Fruit fly (Drosophila melanogaster) whole organism, prepupa: ENCODE results near the gene CG7650.

ENCODE experiments used
- CG10631 ChIP-seq: fragments of 200-800 bp; sonication (Bioruptor generic); optimal IDR thresholded peaks from 2 replicates; lab custom pipeline; 2016; ENCODE audit warnings: missing biosample characterization, missing genetic modification characterization
- CG10669 ChIP-seq: fragments of 200-800 bp; sonication (Bioruptor generic); optimal IDR thresholded peaks from 3 replicates; lab custom pipeline; 2018; ENCODE audit warnings: missing biosample characterization, mild to moderate bottlenecking, missing genetic modification characterization, moderate library complexity
- CG11294 ChIP-seq: fragments of 200-800 bp; sonication (Bioruptor generic); IDR thresholded peaks from 2 replicates; pipeline ENCODE4 v1.3.6; 2022; ENCODE audit warnings: missing biosample characterization, missing genetic modification characterization
- CG15336 ChIP-seq: fragments of 200-800 bp; sonication (Bioruptor generic); IDR thresholded peaks from 2 replicates; pipeline ENCODE4 v1.3.6; 2022; ENCODE audit warnings: missing biosample characterization, missing genetic modification characterization
- CG1621 ChIP-seq: fragments of 200-800 bp; sonication (Bioruptor generic); optimal IDR thresholded peaks from 3 replicates; lab custom pipeline; 2018; ENCODE audit warnings: missing biosample characterization, mild to moderate bottlenecking, missing genetic modification characterization
- CG16779 ChIP-seq: fragments of 200-800 bp; sonication (Bioruptor generic); optimal IDR thresholded peaks from 3 replicates; lab custom pipeline; 2017; ENCODE audit warnings: missing biosample characterization, mild to moderate bottlenecking, missing genetic modification characterization
- CG3032 ChIP-seq: fragments of 200-800 bp; optimal IDR thresholded peaks from 2 replicates; lab custom pipeline; 2019; ENCODE audit warnings: missing biosample characterization, mild to moderate bottlenecking, missing genetic modification characterization, moderate library complexity
- CG31627 ChIP-seq: fragments of 200-800 bp; sonication (Bioruptor generic); optimal IDR thresholded peaks from 3 replicates; lab custom pipeline; 2016; ENCODE audit warnings: missing biosample characterization, missing genetic modification characterization
- CG32006 ChIP-seq: fragments of 200-800 bp; sonication (Bioruptor generic); optimal IDR thresholded peaks from 3 replicates; lab custom pipeline; 2017; ENCODE audit warnings: missing biosample characterization, mild to moderate bottlenecking, missing genetic modification characterization
- CG34406 ChIP-seq: fragments of 200-800 bp; sonication (Bioruptor generic); optimal IDR thresholded peaks from 3 replicates; lab custom pipeline; 2016; ENCODE audit warnings: missing biosample characterization, missing genetic modification characterization
- CG4318 ChIP-seq: fragments of 200-800 bp; sonication (Bioruptor generic); optimal IDR thresholded peaks from 3 replicates; lab custom pipeline; 2017; ENCODE audit warnings: missing biosample characterization, mild to moderate bottlenecking, missing genetic modification characterization
- CG6163 ChIP-seq: fragments of 200-800 bp; sonication (Bioruptor generic); IDR thresholded peaks from 3 replicates; pipeline ENCODE4 v1.3.6; 2022; ENCODE audit warnings: missing biosample characterization, missing genetic modification characterization
- CG6276 ChIP-seq: fragments of 200-800 bp; sonication (Bioruptor generic); optimal IDR thresholded peaks from 2 replicates; lab custom pipeline; 2017; ENCODE audit warnings: missing biosample characterization, mild to moderate bottlenecking, missing genetic modification characterization
- CG6792 ChIP-seq: fragments of 200-800 bp; sonication (Bioruptor generic); optimal IDR thresholded peaks from 3 replicates; lab custom pipeline; 2016; ENCODE audit warnings: missing biosample characterization, missing genetic modification characterization
- CG6808 ChIP-seq: fragments of 200-800 bp; sonication (Bioruptor generic); optimal IDR thresholded peaks from 3 replicates; lab custom pipeline; 2017; ENCODE audit warnings: missing biosample characterization, missing genetic modification characterization, mild to moderate bottlenecking, moderate library complexity, missing genetic modification reagents
- CG6854 ChIP-seq: fragments of 200-800 bp; sonication (Bioruptor generic); optimal IDR thresholded peaks from 2 replicates; lab custom pipeline; 2017; ENCODE audit warnings: missing biosample characterization, mild to moderate bottlenecking, missing genetic modification characterization
- CG7368 ChIP-seq: fragments of 200-800 bp; sonication (Bioruptor generic); optimal IDR thresholded peaks from 3 replicates; lab custom pipeline; 2016; ENCODE audit warnings: missing biosample characterization, missing genetic modification characterization
- CG8119 ChIP-seq: fragments of 200-800 bp; sonication (Bioruptor generic); IDR thresholded peaks from 3 replicates; pipeline ENCODE4 v1.3.6; 2022; ENCODE audit warnings: missing biosample characterization, missing genetic modification characterization
- CG8319 ChIP-seq: fragments of 200-800 bp; sonication (Bioruptor generic); optimal IDR thresholded peaks from 3 replicates; lab custom pipeline; 2016; ENCODE audit warnings: missing biosample characterization, missing genetic modification characterization
- CG8632 ChIP-seq: fragments of 200-800 bp; sonication (Bioruptor generic); optimal IDR thresholded peaks from 3 replicates; lab custom pipeline; 2016; ENCODE audit warnings: missing biosample characterization, missing genetic modification characterization
- Eip75B ChIP-seq: fragments of 200-800 bp; sonication (Bioruptor generic); optimal IDR thresholded peaks from 3 replicates; lab custom pipeline; 2016; ENCODE audit warnings: missing biosample characterization, missing genetic modification characterization
- Eip78C ChIP-seq: fragments of 200-800 bp; sonication (Bioruptor generic); peaks from one replicate; lab custom pipeline; 2016; ENCODE audit warnings: missing biosample characterization, missing genetic modification characterization
- Ets21C ChIP-seq: fragments of 200-800 bp; sonication (Bioruptor generic); optimal IDR thresholded peaks from 3 replicates; lab custom pipeline; 2016; ENCODE audit warnings: missing biosample characterization, missing genetic modification characterization
- Ets96B ChIP-seq: fragments of 200-800 bp; optimal IDR thresholded peaks from 2 replicates; lab custom pipeline; 2019; ENCODE audit warnings: missing biosample characterization, mild to moderate bottlenecking, missing genetic modification characterization, moderate library complexity
- Gug ChIP-seq: fragments of 200-800 bp; sonication (Bioruptor generic); IDR thresholded peaks from 2 replicates; pipeline ENCODE4 v1.3.6; 2022; ENCODE audit warnings: missing biosample characterization, missing genetic modification characterization
- Hr38 ChIP-seq: sonication (Bioruptor generic); optimal IDR thresholded peaks from 2 replicates; lab custom pipeline; 2016; ENCODE audit warnings: missing biosample characterization, missing genetic modification characterization
- Hr39 ChIP-seq: fragments of 200-800 bp; sonication (Bioruptor generic); optimal IDR thresholded peaks from 2 replicates; lab custom pipeline; 2016; ENCODE audit warnings: missing biosample characterization, missing genetic modification characterization
- Hr4 ChIP-seq: fragments of 200-800 bp; sonication (Bioruptor generic); optimal IDR thresholded peaks from 3 replicates; lab custom pipeline; 2016; ENCODE audit warnings: missing biosample characterization, missing genetic modification characterization
- Lpt ChIP-seq: fragments of 200-800 bp; sonication (Bioruptor generic); optimal IDR thresholded peaks from 3 replicates; lab custom pipeline; 2016; ENCODE audit warnings: missing biosample characterization, missing genetic modification characterization
- Met ChIP-seq: fragments of 200-800 bp; sonication (Bioruptor generic); optimal IDR thresholded peaks from 3 replicates; lab custom pipeline; 2016; ENCODE audit warnings: missing biosample characterization, missing genetic modification characterization
- OdsH ChIP-seq: fragments of 200-800 bp; sonication (Bioruptor generic); optimal IDR thresholded peaks from 3 replicates; lab custom pipeline; 2016; ENCODE audit warnings: missing biosample characterization, missing genetic modification characterization
- Smox ChIP-seq: fragments of 200-800 bp; sonication (Bioruptor generic); optimal IDR thresholded peaks from 3 replicates; lab custom pipeline; 2016; ENCODE audit warnings: missing biosample characterization, missing genetic modification characterization
- Sox102F ChIP-seq: fragments of 200-800 bp; sonication (Bioruptor generic); optimal IDR thresholded peaks from 2 replicates; lab custom pipeline; 2016; ENCODE audit warnings: missing biosample characterization, mild to moderate bottlenecking, missing genetic modification characterization
- Sox15 ChIP-seq: fragments of 200-800 bp; sonication (Bioruptor generic); optimal IDR thresholded peaks from 3 replicates; lab custom pipeline; 2016; ENCODE audit warnings: missing biosample characterization, missing genetic modification characterization
- cyc ChIP-seq: fragments of 200-800 bp; sonication (Bioruptor generic); optimal IDR thresholded peaks from 3 replicates; lab custom pipeline; 2016; ENCODE audit warnings: missing biosample characterization, missing genetic modification characterization
- dac ChIP-seq: fragments of 200-800 bp; sonication (Bioruptor generic); optimal IDR thresholded peaks from 2 replicates; lab custom pipeline; 2017; ENCODE audit warnings: missing biosample characterization, mild to moderate bottlenecking, missing genetic modification characterization
- dsx ChIP-seq: fragments of 200-800 bp; optimal IDR thresholded peaks from 3 replicates; lab custom pipeline; 2019; ENCODE audit warnings: missing biosample characterization, mild to moderate bottlenecking, missing genetic modification characterization, moderate library complexity; ENCODE audit not compliant: poor library complexity, severe bottlenecking
- esn ChIP-seq: fragments of 200-800 bp; sonication (Bioruptor generic); optimal IDR thresholded peaks from 2 replicates; lab custom pipeline; 2016; ENCODE audit warnings: missing biosample characterization, mild to moderate bottlenecking, missing genetic modification characterization, moderate library complexity
- fd59A ChIP-seq: fragments of 200-800 bp; sonication (Bioruptor generic); optimal IDR thresholded peaks from 2 replicates; lab custom pipeline; 2017; ENCODE audit warnings: missing biosample characterization, mild to moderate bottlenecking, missing genetic modification characterization, missing genetic modification reagents
- fd85E ChIP-seq: fragments of 200-800 bp; sonication (Bioruptor generic); optimal IDR thresholded peaks from 3 replicates; lab custom pipeline; 2016; ENCODE audit warnings: missing biosample characterization, missing genetic modification characterization
- fkh ChIP-seq: fragments of 200-800 bp; sonication (Bioruptor generic); optimal IDR thresholded peaks from 3 replicates; lab custom pipeline; 2017; ENCODE audit warnings: missing biosample characterization, mild to moderate bottlenecking, missing genetic modification characterization, moderate library complexity
- lz ChIP-seq: fragments of 200-800 bp; sonication (Bioruptor generic); optimal IDR thresholded peaks from 3 replicates; lab custom pipeline; 2016; ENCODE audit warnings: missing biosample characterization, missing genetic modification characterization
- net ChIP-seq: fragments of 200-800 bp; sonication (Bioruptor generic); optimal IDR thresholded peaks from 3 replicates; lab custom pipeline; 2016; ENCODE audit warnings: missing biosample characterization, missing genetic modification characterization
- pdm3 ChIP-seq: fragments of 200-800 bp; sonication (Bioruptor generic); optimal IDR thresholded peaks from 3 replicates; lab custom pipeline; 2016; ENCODE audit warnings: missing biosample characterization, missing genetic modification characterization
- salr ChIP-seq, 2 experiments: fragments of 200-800 bp; sonication (Bioruptor generic); optimal IDR thresholded peaks; 3 replicates each; lab custom pipeline; 2016 to 2018; ENCODE audit warnings: missing biosample characterization in 2 of 2, missing genetic modification characterization in 2 of 2, mild to moderate bottlenecking in 1 of 2
- spab ChIP-seq: fragments of 200-800 bp; sonication (Bioruptor generic); optimal IDR thresholded peaks from 2 replicates; lab custom pipeline; 2017; ENCODE audit warnings: missing biosample characterization, mild to moderate bottlenecking, missing genetic modification characterization, missing genetic modification reagents
- svp ChIP-seq: fragments of 200-800 bp; sonication (Bioruptor generic); peaks from one replicate; lab custom pipeline; 2016; ENCODE audit warnings: missing biosample characterization, missing genetic modification characterization
- topi ChIP-seq: fragments of 200-800 bp; sonication (Bioruptor generic); optimal IDR thresholded peaks from 3 replicates; lab custom pipeline; 2016; ENCODE audit warnings: missing biosample characterization, missing genetic modification characterization
- vri ChIP-seq: fragments of 200-800 bp; sonication (Bioruptor generic); optimal IDR thresholded peaks from 3 replicates; lab custom pipeline; 2016; ENCODE audit warnings: missing biosample characterization, mild to moderate bottlenecking, missing genetic modification characterization

Gene CG7650

dm6 chr3L:15566484-15566955, 43.7 kb downstream of the CG7650 start (continued):
- TF ChIP-seq Sox102F (no peak), fd59A (no peak), Ets21C (GFP tag; lab: Kevin White, UChicago) (no peak), CG11294 (GFP tag; lab: Robert Waterston, UW) (no peak), CG31627 (GFP tag; lab: Kevin White, UChicago) (no peak), salr (GFP tag; optimal IDR thresholded peaks at IDR 0.05; lab: Kevin White, UChicago) (no peak), fd85E (GFP tag; lab: Kevin White, UChicago) (no peak), Smox (GFP tag; lab: Kevin White, UChicago) (no peak), CG10631 (GFP tag; lab: Kevin White, UChicago) (no peak), net (GFP tag; lab: Kevin White, UChicago) (no peak), spab (GFP tag; lab: Kevin White, UChicago) (no peak), CG7368 (GFP tag; lab: Kevin White, UChicago) (no peak), CG32006 (GFP tag; lab: Kevin White, UChicago) (no peak), Met (no peak), topi (peak; percentile 1), CG8319 (GFP tag; lab: Kevin White, UChicago) (peak; percentile 76), fkh (GFP tag; lab: Kevin White, UChicago) (peak; percentile 100), CG8119 (no peak), Ets96B (tag; lab: Kevin White, UChicago) (no peak), Hr39 (GFP tag; lab: Kevin White, UChicago) (no peak), pdm3 (GFP tag; lab: Kevin White, UChicago) (no peak), Hr4 (GFP tag; lab: Kevin White, UChicago) (no peak), CG10669 (GFP tag; lab: Kevin White, UChicago) (no peak), CG6792 (no peak), dac (GFP tag; lab: Kevin White, UChicago) (no peak), CG8632 (GFP tag; lab: Kevin White, UChicago) (no peak), esn (GFP tag; lab: Kevin White, UChicago) (peak; percentile 6), Gug (GFP tag; lab: Robert Waterston, UW) (no peak), CG15336 (GFP tag; lab: Robert Waterston, UW) (no peak), CG4318 (GFP tag; lab: Kevin White, UChicago) (no peak), Hr38 (GFP tag; lab: Kevin White, UChicago) (no peak), cyc (GFP tag; lab: Kevin White, UChicago) (no peak), CG16779 (tag; lab: Kevin White, UChicago) (peak; percentile 51), svp (GFP tag; lab: Kevin White, UChicago) (peak; percentile 65), CG6163 (GFP tag; lab: Robert Waterston, UW) (peak; percentile 61; the same call in 2 of the 3 replicates), CG34406 (GFP tag; lab: Kevin White, UChicago) (peak; percentile 38), Lpt (GFP tag; lab: Kevin White, UChicago) (no peak), CG1621 (tag; lab: Kevin White, UChicago) (no peak), Sox15 (no peak), dsx (no peak)

- TF ChIP-seq vri (GFP tag; lab: Kevin White, UChicago), result peak; percentile 58
- TF ChIP-seq fd59A, result no peak
- TF ChIP-seq CG10669 (GFP tag; lab: Kevin White, UChicago), result no peak
- no peak for TF ChIP-seq CG7368 (GFP tag; lab: Kevin White, UChicago)
- no peak for TF ChIP-seq CG6808 (GFP tag; lab: Kevin White, UChicago)
- TF ChIP-seq OdsH, result no peak
- no peak for TF ChIP-seq CG8119
- TF ChIP-seq fkh (GFP tag; lab: Kevin White, UChicago), result no peak
- TF ChIP-seq Sox15, result no peak
- TF ChIP-seq Eip75B (GFP tag; lab: Kevin White, UChicago), result no peak
- TF ChIP-seq lz (GFP tag; lab: Kevin White, UChicago), result peak; percentile 34
- TF ChIP-seq CG10631 (GFP tag; lab: Kevin White, UChicago), result peak; percentile 0
- TF ChIP-seq Lpt (GFP tag; lab: Kevin White, UChicago), result no peak
- no peak for TF ChIP-seq spab (GFP tag; lab: Kevin White, UChicago)
- peak; percentile 70 for TF ChIP-seq Eip78C
- TF ChIP-seq net (GFP tag; lab: Kevin White, UChicago), result peak; percentile 4
- no peak for TF ChIP-seq dsx
- no peak for TF ChIP-seq CG4318 (GFP tag; lab: Kevin White, UChicago)
- TF ChIP-seq svp (GFP tag; lab: Kevin White, UChicago), result peak; percentile 75
- peak; percentile 14 for TF ChIP-seq CG3032 (tag; lab: Kevin White, UChicago)
- TF ChIP-seq Ets21C (GFP tag; lab: Kevin White, UChicago), result peak; percentile 20
- TF ChIP-seq CG8632 (GFP tag; lab: Kevin White, UChicago), result no peak
- no peak for TF ChIP-seq CG6276 (GFP tag; lab: Kevin White, UChicago)
- peak; percentile 11 for TF ChIP-seq topi
- no peak for TF ChIP-seq CG6854 (GFP tag; lab: Kevin White, UChicago)
Observed at dm6 chr3L:15565829-15566433, 44.3 kb downstream of the CG7650 start, which contains the start of gene dop. Gene dop (plus strand): TSS chr3L:15566013.
